Fruit fly (Drosophila melanogaster) whole organism, embryonic: Measurements from ENCODE around the gene spirit.

ENCODE experiments used
- CG16815 ChIP-seq: fragments of 200-800 bp; sonication (Bioruptor generic); optimal IDR thresholded peaks from 3 replicates; lab custom pipeline; 2017; ENCODE audit warnings: missing biosample characterization, mild to moderate bottlenecking, missing genetic modification characterization
- CG6854 ChIP-seq: fragments of 200-800 bp; sonication (Bioruptor generic); optimal IDR thresholded peaks from 3 replicates; lab custom pipeline; 2017; ENCODE audit warnings: missing biosample characterization, mild to moderate bottlenecking, missing genetic modification characterization
- ato ChIP-seq: fragments of 200-800 bp; sonication (Bioruptor generic); IDR thresholded peaks from 2 replicates; pipeline ENCODE4 v1.3.6; 2022; ENCODE audit warnings: missing biosample characterization, missing genetic modification characterization; ENCODE audit not compliant: partially characterized antibody
- crp ChIP-seq, 2 experiments: fragments of 200-800 bp; sonication (Bioruptor generic); optimal IDR thresholded peaks; 2 replicates in 1 of 2; 3 replicates in 1 of 2; lab custom pipeline; 2017; ENCODE audit warnings: missing biosample characterization in 2 of 2, missing genetic modification characterization in 2 of 2, mild to moderate bottlenecking in 1 of 2, moderate library complexity in 1 of 2
- usp ChIP-seq: fragments of >200 bp; optimal IDR thresholded peaks from 2 replicates; lab custom pipeline; 2017; ENCODE audit warnings: missing biosample characterization, missing genetic modification characterization
- vvl ChIP-seq: fragments of 200-800 bp; sonication (Bioruptor generic); IDR thresholded peaks from 2 replicates; pipeline ENCODE4 v1.3.6; 2022; ENCODE audit warnings: missing biosample characterization, missing genetic modification characterization

- TF ChIP-seq crp (GFP tag; optimal IDR thresholded peaks at IDR 0.05; lab: Kevin White, UChicago) (no peak), vvl (no peak), CG16815 (GFP tag; lab: Kevin White, UChicago) (no peak), usp (GFP tag; lab: Kevin White, UChicago) (no peak), ato (GFP tag; lab: Robert Waterston, UW) (no peak), CG6854 (GFP tag; lab: Kevin White, UChicago) (no peak)
These were observed 43.5 kb upstream of the spirit start for dm6 chrX:8616787-8617432.
